Fruit fly (Drosophila melanogaster) whole organism, embryonic: ENCODE data around the gene Papss.

ENCODE experiments used
- Asciz ChIP-seq: fragments of 200-800 bp; sonication (Bioruptor generic); optimal IDR thresholded peaks from 2 replicates; lab custom pipeline; 2017; ENCODE audit warnings: missing biosample characterization, mild to moderate bottlenecking, missing genetic modification characterization, missing genetic modification reagents
- Bgb ChIP-seq: fragments of 200-800 bp; sonication (Bioruptor generic); IDR thresholded peaks from 2 replicates; pipeline ENCODE4 v1.3.6; 2022; ENCODE audit warnings: missing biosample characterization, missing genetic modification characterization; ENCODE audit not compliant: partially characterized antibody
- Blimp-1 ChIP-seq: fragments of 200-800 bp; sonication (Bioruptor generic); optimal IDR thresholded peaks from 3 replicates; lab custom pipeline; 2018; ENCODE audit warnings: missing biosample characterization, missing genetic modification characterization, mild to moderate bottlenecking, moderate library complexity, missing genetic modification reagents
- CG10366 ChIP-seq: fragments of 200-800 bp; sonication (Bioruptor generic); IDR thresholded peaks from 2 replicates; pipeline ENCODE4 v1.3.6; 2022; ENCODE audit warnings: missing biosample characterization, missing genetic modification characterization
- CG10543 ChIP-seq: fragments of 200-800 bp; sonication (Bioruptor generic); optimal IDR thresholded peaks from 3 replicates; lab custom pipeline; 2017; ENCODE audit warnings: missing biosample characterization, mild to moderate bottlenecking, missing genetic modification characterization, moderate library complexity
- CG10565 ChIP-seq: fragments of 200-800 bp; sonication (Bioruptor generic); optimal IDR thresholded peaks from 3 replicates; lab custom pipeline; 2016; ENCODE audit warnings: missing biosample characterization, mild to moderate bottlenecking, missing genetic modification characterization
- CG12071 ChIP-seq: fragments of 200-800 bp; sonication (Bioruptor generic); optimal IDR thresholded peaks from 3 replicates; lab custom pipeline; 2018; ENCODE audit warnings: missing biosample characterization, mild to moderate bottlenecking, missing genetic modification characterization
- CG13894 ChIP-seq: fragments of 200-800 bp; sonication (Bioruptor generic); optimal IDR thresholded peaks from 3 replicates; lab custom pipeline; 2018; ENCODE audit warnings: missing biosample characterization, mild to moderate bottlenecking, missing genetic modification characterization, moderate library complexity
- CG15269 ChIP-seq: fragments of 200-800 bp; sonication (Bioruptor generic); optimal IDR thresholded peaks from 2 replicates; lab custom pipeline; 2018; ENCODE audit warnings: missing biosample characterization, mild to moderate bottlenecking, missing genetic modification characterization, moderate library complexity
- CG15601 ChIP-seq: fragments of 200-800 bp; sonication (Bioruptor generic); optimal IDR thresholded peaks from 3 replicates; lab custom pipeline; 2019; ENCODE audit warnings: missing biosample characterization, mild to moderate bottlenecking, missing genetic modification characterization, moderate library complexity
- CG16815 ChIP-seq: fragments of 200-800 bp; sonication (Bioruptor generic); optimal IDR thresholded peaks from 3 replicates; lab custom pipeline; 2017; ENCODE audit warnings: missing biosample characterization, mild to moderate bottlenecking, missing genetic modification characterization
- CG16863 ChIP-seq: fragments of 200-800 bp; sonication (Bioruptor generic); optimal IDR thresholded peaks from 3 replicates; lab custom pipeline; 2016; ENCODE audit warnings: missing biosample characterization, missing genetic modification characterization
- CG17361 ChIP-seq: fragments of 200-800 bp; sonication (Bioruptor generic); IDR thresholded peaks from 3 replicates; pipeline ENCODE4 v1.3.6; 2022; ENCODE audit warnings: missing biosample characterization, missing genetic modification characterization
- CG1832 ChIP-seq: fragments of 200-800 bp; sonication (Bioruptor generic); optimal IDR thresholded peaks from 2 replicates; lab custom pipeline; 2017; ENCODE audit warnings: missing biosample characterization, mild to moderate bottlenecking, missing genetic modification characterization, inconsistent platforms
- CG2199 ChIP-seq: fragments of 200-800 bp; sonication (Bioruptor generic); IDR thresholded peaks from 3 replicates; pipeline ENCODE4 v1.3.6; 2022; ENCODE audit warnings: missing biosample characterization, missing genetic modification characterization
- CG2678 ChIP-seq: fragments of 200-800 bp; sonication (Bioruptor generic); optimal IDR thresholded peaks from 3 replicates; lab custom pipeline; 2019; ENCODE audit warnings: missing biosample characterization, mild to moderate bottlenecking, missing genetic modification characterization, moderate library complexity
- CG2875 ChIP-seq: fragments of 200-800 bp; sonication (Bioruptor generic); optimal IDR thresholded peaks from 2 replicates; lab custom pipeline; 2017; ENCODE audit warnings: missing biosample characterization, mild to moderate bottlenecking, missing genetic modification characterization, missing genetic modification reagents
- CG31388 ChIP-seq: fragments of 200-800 bp; sonication (Bioruptor generic); optimal IDR thresholded peaks from 2 replicates; lab custom pipeline; 2016; ENCODE audit warnings: missing biosample characterization, missing genetic modification characterization
- CG6813 ChIP-seq: fragments of 200-800 bp; sonication (Bioruptor generic); optimal IDR thresholded peaks from 2 replicates; lab custom pipeline; 2017; ENCODE audit warnings: missing biosample characterization, missing genetic modification characterization, mild to moderate bottlenecking, moderate library complexity, missing genetic modification reagents
- CG8388 ChIP-seq: fragments of 200-800 bp; sonication (Bioruptor generic); optimal IDR thresholded peaks from 2 replicates; lab custom pipeline; 2019; ENCODE audit warnings: missing biosample characterization, mild to moderate bottlenecking, missing genetic modification characterization, moderate library complexity
- CG9727 ChIP-seq: fragments of 200-800 bp; sonication (Bioruptor generic); optimal IDR thresholded peaks from 3 replicates; lab custom pipeline; 2017; ENCODE audit warnings: missing biosample characterization, mild to moderate bottlenecking, missing genetic modification characterization
- CG9876 ChIP-seq: fragments of 200-800 bp; sonication (Bioruptor generic); optimal IDR thresholded peaks from 2 replicates; lab custom pipeline; 2016; ENCODE audit warnings: missing biosample characterization, missing genetic modification characterization
- CHES-1-like ChIP-seq: fragments of 200-800 bp; sonication (Bioruptor generic); optimal IDR thresholded peaks from 2 replicates; lab custom pipeline; 2016; ENCODE audit warnings: missing biosample characterization, missing genetic modification characterization
- D19B ChIP-seq: fragments of 200-800 bp; sonication (Bioruptor generic); optimal IDR thresholded peaks from 2 replicates; lab custom pipeline; 2017; ENCODE audit warnings: missing biosample characterization, mild to moderate bottlenecking, missing genetic modification characterization
- Dll ChIP-seq: fragments of 200-800 bp; sonication (Bioruptor generic); IDR thresholded peaks from 4 replicates; pipeline ENCODE4 v1.3.6; 2022; ENCODE audit warnings: missing biosample characterization, missing genetic modification characterization; ENCODE audit not compliant: partially characterized antibody
- Gsc ChIP-seq: fragments of 200-800 bp; sonication (Bioruptor generic); IDR thresholded peaks from 2 replicates; pipeline ENCODE4 v1.3.6; 2022; ENCODE audit warnings: missing biosample characterization, missing genetic modification characterization
- HLH54F ChIP-seq: fragments of 200-800 bp; sonication (Bioruptor generic); optimal IDR thresholded peaks from 3 replicates; lab custom pipeline; 2016; ENCODE audit warnings: missing biosample characterization, missing genetic modification characterization
- Hr78 ChIP-seq, 2 experiments: fragments of 200-800 bp in 1 of 2; fragments of >200 bp in 1 of 2; sonication (Bioruptor generic) in 1 of 2; optimal IDR thresholded peaks; 2 replicates each; lab custom pipeline; 2017 to 2019; ENCODE audit warnings: missing biosample characterization in 2 of 2, missing genetic modification characterization in 2 of 2, mild to moderate bottlenecking in 1 of 2, moderate library complexity in 1 of 2
- Hsf ChIP-seq: fragments of 200-800 bp; sonication (Bioruptor generic); optimal IDR thresholded peaks from 3 replicates; lab custom pipeline; 2016; ENCODE audit warnings: missing biosample characterization, missing genetic modification characterization
- Myb ChIP-seq: fragments of 200-800 bp; sonication (Bioruptor generic); optimal IDR thresholded peaks from 2 replicates; lab custom pipeline; 2016; ENCODE audit warnings: missing biosample characterization, missing genetic modification characterization
- Nf-YB ChIP-seq: fragments of 200-800 bp; sonication (Bioruptor generic); optimal IDR thresholded peaks from 3 replicates; lab custom pipeline; 2019; ENCODE audit warnings: missing biosample characterization, mild to moderate bottlenecking, missing genetic modification characterization, moderate library complexity
- Taf1 ChIP-seq: fragments of 200-800 bp; sonication (Bioruptor generic); IDR thresholded peaks from 2 replicates; pipeline ENCODE4 v1.3.6; 2022; ENCODE audit warnings: missing biosample characterization, missing genetic modification characterization
- al ChIP-seq: fragments of 200-800 bp; sonication (Bioruptor generic); IDR thresholded peaks from 2 replicates; pipeline ENCODE4 v1.3.6; 2022; ENCODE audit warnings: missing biosample characterization, missing genetic modification characterization
- ara ChIP-seq: fragments of 200-800 bp; sonication (Bioruptor generic); IDR thresholded peaks from 2 replicates; pipeline ENCODE4 v1.3.6; 2022; ENCODE audit warnings: missing biosample characterization, missing genetic modification characterization
- crol ChIP-seq: fragments of 200-800 bp; sonication (Bioruptor generic); IDR thresholded peaks from 2 replicates; pipeline ENCODE4 v1.3.6; 2022; ENCODE audit warnings: missing biosample characterization, missing genetic modification characterization
- danr ChIP-seq: fragments of 200-800 bp; sonication (Bioruptor generic); IDR thresholded peaks from 2 replicates; pipeline ENCODE4 v1.3.6; 2022; ENCODE audit warnings: missing biosample characterization, missing genetic modification characterization
- disco-r ChIP-seq: fragments of 200-800 bp; sonication (Bioruptor generic); optimal IDR thresholded peaks from 2 replicates; lab custom pipeline; 2016; ENCODE audit warnings: missing biosample characterization, missing genetic modification characterization
- ftz-f1 ChIP-seq: fragments of 200-800 bp; sonication (Bioruptor generic); optimal IDR thresholded peaks from 2 replicates; lab custom pipeline; 2016; ENCODE audit warnings: missing biosample characterization, missing genetic modification characterization
- gem ChIP-seq: fragments of 200-800 bp; sonication (Bioruptor generic); optimal IDR thresholded peaks from 2 replicates; lab custom pipeline; 2019; ENCODE audit warnings: missing biosample characterization, mild to moderate bottlenecking, missing genetic modification characterization, moderate library complexity
- gsb-n ChIP-seq: fragments of 200-800 bp; sonication (Bioruptor generic); optimal IDR thresholded peaks from 3 replicates; lab custom pipeline; 2018; ENCODE audit warnings: missing biosample characterization, mild to moderate bottlenecking, missing genetic modification characterization
- hb ChIP-seq: fragments of 200-800 bp; sonication (Bioruptor generic); IDR thresholded peaks from 3 replicates; pipeline ENCODE4 v1.3.6; 2022; ENCODE audit warnings: missing biosample characterization, missing genetic modification characterization; ENCODE audit not compliant: partially characterized antibody
- ind ChIP-seq: fragments of 200-800 bp; sonication (Bioruptor generic); optimal IDR thresholded peaks from 3 replicates; lab custom pipeline; 2016; ENCODE audit warnings: missing biosample characterization, missing genetic modification characterization
- lola ChIP-seq, 3 experiments: fragments of >200 bp in 2 of 3; fragments of 200-800 bp in 1 of 3; sonication (Bioruptor generic) in 1 of 3; optimal IDR thresholded peaks; 2 replicates each; lab custom pipeline; 2017 to 2019; ENCODE audit warnings: missing biosample characterization in 3 of 3, missing genetic modification characterization in 3 of 3, mild to moderate bottlenecking in 1 of 3, moderate library complexity in 1 of 3
- mld ChIP-seq: fragments of 200-800 bp; sonication (Bioruptor generic); IDR thresholded peaks from 3 replicates; pipeline ENCODE4 v1.3.6; 2022; ENCODE audit warnings: missing biosample characterization, missing genetic modification characterization; ENCODE audit not compliant: partially characterized antibody
- tio ChIP-seq: fragments of 200-800 bp; sonication (Bioruptor generic); optimal IDR thresholded peaks from 2 replicates; lab custom pipeline; 2017; ENCODE audit warnings: missing biosample characterization, missing genetic modification characterization, inconsistent platforms
- unpg ChIP-seq: fragments of 200-800 bp; sonication (Bioruptor generic); optimal IDR thresholded peaks from 3 replicates; lab custom pipeline; 2018; ENCODE audit warnings: missing biosample characterization, mild to moderate bottlenecking, missing genetic modification characterization, moderate library complexity
- zen ChIP-seq: fragments of 200-800 bp; sonication (Bioruptor generic); optimal IDR thresholded peaks from 3 replicates; lab custom pipeline; 2018; ENCODE audit warnings: missing biosample characterization, mild to moderate bottlenecking, missing genetic modification characterization, moderate library complexity

Papss gene

dm6 chr3L:19897685-19898009, 52.6 kb downstream of the Papss start (continued):
- TF ChIP-seq ftz-f1 (GFP tag; lab: Kevin White, UChicago) (peak; percentile 20), zen (tag; lab: Kevin White, UChicago) (peak; percentile 35), CG15601 (tag; lab: Kevin White, UChicago) (no peak), Myb (GFP tag; lab: Kevin White, UChicago) (no peak), HLH54F (no peak), Bgb (GFP tag; lab: Robert Waterston, UW) (0 out of 2 replicates have a peak, but pooled peaks have one; percentile 29), CG13894 (tag; lab: Kevin White, UChicago) (peak; percentile 43), danr (GFP tag; lab: Robert Waterston, UW) (no peak), mld (no peak), hb (GFP tag; lab: Robert Waterston, UW) (no peak), CG12071 (GFP tag; lab: Kevin White, UChicago) (no peak), Taf1 (GFP tag; lab: Robert Waterston, UW) (no peak), al (GFP tag; lab: Robert Waterston, UW) (no peak), CG10366 (GFP tag; lab: Robert Waterston, UW) (no peak), CG10543 (no peak), CG10565 (GFP tag; lab: Kevin White, UChicago) (no peak)

dm6 chr3L:19898547-19899282, 53.6 kb downstream of the Papss start:
- TF ChIP-seq Asciz (peak; percentile 44), D19B (GFP tag; lab: Kevin White, UChicago) (peak; percentile 75), CHES-1-like (peak; percentile 9), Hsf (no peak), ind (GFP tag; lab: Kevin White, UChicago) (peak; percentile 9), Hr78 (GFP tag; optimal IDR thresholded peaks at IDR 0.05; lab: Kevin White, UChicago) (peak in 1 of 2 experiments; percentile 12), gem (tag; lab: Kevin White, UChicago) (peak; percentile 78), lola (GFP tag; optimal IDR thresholded peaks at IDR 0.05; lab: Kevin White, UChicago) (peak in 1 of 3 experiments; percentile 74), tio (GFP tag; lab: Kevin White, UChicago) (peak; percentile 71), crol (GFP tag; lab: Robert Waterston, UW) (peak; percentile 96), CG6813 (GFP tag; lab: Kevin White, UChicago) (peak; percentile 11), CG31388 (GFP tag; lab: Kevin White, UChicago) (no peak), zen (tag; lab: Kevin White, UChicago) (peak; percentile 60), Blimp-1 (GFP tag; lab: Kevin White, UChicago) (peak; percentile 1), CG16863 (peak; percentile 16), CG1832 (no peak), disco-r (GFP tag; lab: Kevin White, UChicago) (no peak), Gsc (GFP tag; lab: Robert Waterston, UW) (no peak), ara (0 out of 2 replicates have a peak, but pooled peaks have one; percentile 31), CG2875 (GFP tag; lab: Kevin White, UChicago) (peak; percentile 45), gsb-n (tag; lab: Kevin White, UChicago) (peak; percentile 31), CG15269 (no peak), CG9876 (GFP tag; lab: Kevin White, UChicago) (no peak), CG8388 (GFP tag; lab: Kevin White, UChicago) (peak; percentile 52), unpg (peak; percentile 36), CG17361 (GFP tag; lab: Robert Waterston, UW) (0 out of 3 replicates have a peak, but pooled peaks have one; percentile 29), CG2199 (peak; percentile 65; the same call in 1 of the 3 replicates), Dll (GFP tag; lab: Robert Waterston, UW) (no peak), CG16815 (GFP tag; lab: Kevin White, UChicago) (peak; percentile 44), CG9727 (GFP tag; lab: Kevin White, UChicago) (peak; percentile 79), Nf-YB (GFP tag; lab: Kevin White, UChicago) (peak; percentile 13), CG2678 (tag; lab: Kevin White, UChicago) (peak; percentile 25)
